Worm (Caenorhabditis elegans) whole organism, mixed stage, embryonic: ENCODE measurements around the gene D1086.2.

Source experiments
- bed-3 ChIP-seq: fragments of 200-800 bp; sonication (Bioruptor generic); optimal IDR thresholded peaks from 3 replicates; lab custom pipeline; 2018; ENCODE audit warnings: mild to moderate bottlenecking, missing genetic modification characterization, moderate library complexity, missing compliant biosample characterization
- flh-1 ChIP-seq: fragments of 200-800 bp; sonication (Bioruptor generic); optimal IDR thresholded peaks from 2 replicates; lab custom pipeline; 2018; ENCODE audit warnings: mild to moderate bottlenecking, missing genetic modification characterization, moderate library complexity, missing compliant biosample characterization
- mls-2 ChIP-seq: sonication (generic microtip); optimal IDR thresholded peaks from 2 replicates; lab custom pipeline; 2016; ENCODE audit warnings: mild to moderate bottlenecking, missing genetic modification characterization, moderate library complexity, missing compliant biosample characterization
- nhr-12 ChIP-seq: fragments of 150-350 bp; optimal IDR thresholded peaks from 2 replicates; lab custom pipeline; 2014; ENCODE audit warnings: missing biosample characterization, missing genetic modification characterization
- nhr-237 ChIP-seq: fragments of 150-350 bp; optimal IDR thresholded peaks from 2 replicates; lab custom pipeline; 2014; ENCODE audit warnings: missing biosample characterization, missing genetic modification characterization
- unc-62 ChIP-seq: fragments of 150-350 bp; optimal IDR thresholded peaks from 2 replicates; lab custom pipeline; 2014; ENCODE audit warnings: missing biosample characterization, missing genetic modification reagents, missing genetic modification characterization

ce11 chrV:14069899-14070298 is 28.6 kb downstream of the D1086.2 start:
- TF ChIP-seq bed-3 (GFP tag; lab: Kevin White, UChicago) = no peak
- no peak for TF ChIP-seq nhr-12
- no peak for TF ChIP-seq unc-62 (GFP tag; lab: Kevin White, UChicago)
- TF ChIP-seq nhr-237 (tag; lab: Kevin White, UChicago) = no peak
- TF ChIP-seq flh-1 = no peak
- no peak for TF ChIP-seq mls-2
